Worm (Caenorhabditis elegans) whole organism, L4 larva: ENCODE measurements around the gene Y54G2A.16.

Experiments
- T20F7.1 ChIP-seq: fragments of 200-800 bp; sonication (Bioruptor generic); optimal IDR thresholded peaks from 2 replicates; lab custom pipeline; 2018; ENCODE audit warnings: mild to moderate bottlenecking, missing genetic modification characterization, missing compliant biosample characterization
- Y105C5A.15 ChIP-seq: fragments of 200-800 bp; sonication (Bioruptor generic); IDR thresholded peaks from 2 replicates; pipeline ENCODE4 v1.3.6; 2022; ENCODE audit warnings: missing genetic modification characterization, missing compliant biosample characterization
- ZK337.2 ChIP-seq: fragments of 200-800 bp; sonication (Bioruptor generic); IDR thresholded peaks from 2 replicates; pipeline ENCODE4 v1.3.6; 2022; ENCODE audit warnings: missing genetic modification reagents, missing genetic modification characterization, missing compliant biosample characterization
- aly-2 ChIP-seq: sonication (generic microtip); optimal IDR thresholded peaks from 2 replicates; lab custom pipeline; 2018; ENCODE audit warnings: missing biosample characterization, missing genetic modification characterization
- ceh-82 ChIP-seq: sonication (generic microtip); optimal IDR thresholded peaks from 2 replicates; lab custom pipeline; 2017; ENCODE audit warnings: missing biosample characterization, missing genetic modification characterization
- ctbp-1 ChIP-seq: fragments of 200-800 bp; sonication (Bioruptor generic); IDR thresholded peaks from 2 replicates; pipeline ENCODE4 v1.3.6; 2022; ENCODE audit warnings: missing genetic modification reagents, missing genetic modification characterization, missing compliant biosample characterization
- dve-1 ChIP-seq: sonication (generic microtip); optimal IDR thresholded peaks from 2 replicates; lab custom pipeline; 2017; ENCODE audit warnings: antibody characterized with exemption, mild to moderate bottlenecking, missing genetic modification characterization, missing compliant biosample characterization; ENCODE audit not compliant: insufficient read depth
- fkh-10 ChIP-seq: fragments of 150-350 bp; optimal IDR thresholded peaks from 2 replicates; lab custom pipeline; 2014; ENCODE audit warnings: missing biosample characterization, missing genetic modification reagents, missing genetic modification characterization
- lin-13 ChIP-seq: fragments of 150-350 bp; optimal IDR thresholded peaks from 2 replicates; lab custom pipeline; 2014; ENCODE audit warnings: missing biosample characterization, missing genetic modification reagents, missing genetic modification characterization
- nhr-76 ChIP-seq: fragments of 150-350 bp; optimal IDR thresholded peaks from 2 replicates; lab custom pipeline; 2014; ENCODE audit warnings: missing biosample characterization, missing genetic modification characterization
- nhr-77 ChIP-seq: fragments of 150-350 bp; optimal IDR thresholded peaks from 2 replicates; lab custom pipeline; 2014; ENCODE audit warnings: missing biosample characterization, missing genetic modification characterization
- pqm-1 ChIP-seq: sonication (generic microtip); optimal IDR thresholded peaks from 2 replicates; lab custom pipeline; 2017; ENCODE audit warnings: missing biosample characterization, missing genetic modification characterization
- unc-39 ChIP-seq: sonication (generic microtip); optimal IDR thresholded peaks from 2 replicates; lab custom pipeline; 2017; ENCODE audit warnings: missing biosample characterization, missing genetic modification characterization

- TF ChIP-seq nhr-77 (tag; lab: Kevin White, UChicago) (no peak), nhr-76 (tag; lab: Kevin White, UChicago) (no peak), T20F7.1 (no peak), fkh-10 (GFP tag; lab: Kevin White, UChicago) (no peak), pqm-1 (tag; lab: Kevin White, UChicago) (no peak), ZK337.2 (GFP tag; lab: Robert Waterston, UW) (no peak), unc-39 (tag; lab: Kevin White, UChicago) (no peak), ctbp-1 (GFP tag; lab: Robert Waterston, UW) (no peak), ceh-82 (tag; lab: Kevin White, UChicago) (no peak), lin-13 (no peak), Y105C5A.15 (no peak), dve-1 (no peak), aly-2 (tag; lab: Kevin White, UChicago) (no peak)
These were observed 13.0 kb downstream of the Y54G2A.16 start for ce11 chrIV:2851625-2852024.
